Fruit fly (Drosophila melanogaster) whole organism, prepupa: ENCODE measurements around the gene CG32192.

Source experiments
- CG10631 ChIP-seq: fragments of 200-800 bp; sonication (Bioruptor generic); optimal IDR thresholded peaks from 2 replicates; lab custom pipeline; 2016; ENCODE audit warnings: missing biosample characterization, missing genetic modification characterization
- CG10669 ChIP-seq: fragments of 200-800 bp; sonication (Bioruptor generic); optimal IDR thresholded peaks from 3 replicates; lab custom pipeline; 2018; ENCODE audit warnings: missing biosample characterization, mild to moderate bottlenecking, missing genetic modification characterization, moderate library complexity
- CG11294 ChIP-seq: fragments of 200-800 bp; sonication (Bioruptor generic); IDR thresholded peaks from 2 replicates; pipeline ENCODE4 v1.3.6; 2022; ENCODE audit warnings: missing biosample characterization, missing genetic modification characterization
- CG11762 ChIP-seq: fragments of 200-800 bp; sonication (Bioruptor generic); optimal IDR thresholded peaks from 3 replicates; lab custom pipeline; 2016; ENCODE audit warnings: missing biosample characterization, missing genetic modification characterization; ENCODE audit not compliant: insufficient read depth
- CG15336 ChIP-seq: fragments of 200-800 bp; sonication (Bioruptor generic); IDR thresholded peaks from 2 replicates; pipeline ENCODE4 v1.3.6; 2022; ENCODE audit warnings: missing biosample characterization, missing genetic modification characterization
- CG1621 ChIP-seq: fragments of 200-800 bp; sonication (Bioruptor generic); optimal IDR thresholded peaks from 3 replicates; lab custom pipeline; 2018; ENCODE audit warnings: missing biosample characterization, mild to moderate bottlenecking, missing genetic modification characterization
- CG16779 ChIP-seq: fragments of 200-800 bp; sonication (Bioruptor generic); optimal IDR thresholded peaks from 3 replicates; lab custom pipeline; 2017; ENCODE audit warnings: missing biosample characterization, mild to moderate bottlenecking, missing genetic modification characterization
- CG3032 ChIP-seq: fragments of 200-800 bp; optimal IDR thresholded peaks from 2 replicates; lab custom pipeline; 2019; ENCODE audit warnings: missing biosample characterization, mild to moderate bottlenecking, missing genetic modification characterization, moderate library complexity
- CG31627 ChIP-seq: fragments of 200-800 bp; sonication (Bioruptor generic); optimal IDR thresholded peaks from 3 replicates; lab custom pipeline; 2016; ENCODE audit warnings: missing biosample characterization, missing genetic modification characterization
- CG32006 ChIP-seq: fragments of 200-800 bp; sonication (Bioruptor generic); optimal IDR thresholded peaks from 3 replicates; lab custom pipeline; 2017; ENCODE audit warnings: missing biosample characterization, mild to moderate bottlenecking, missing genetic modification characterization
- CG34406 ChIP-seq: fragments of 200-800 bp; sonication (Bioruptor generic); optimal IDR thresholded peaks from 3 replicates; lab custom pipeline; 2016; ENCODE audit warnings: missing biosample characterization, missing genetic modification characterization
- CG3919 ChIP-seq: fragments of 200-800 bp; sonication (Bioruptor generic); optimal IDR thresholded peaks from 3 replicates; lab custom pipeline; 2016; ENCODE audit warnings: missing biosample characterization, missing genetic modification characterization
- CG4318 ChIP-seq: fragments of 200-800 bp; sonication (Bioruptor generic); optimal IDR thresholded peaks from 3 replicates; lab custom pipeline; 2017; ENCODE audit warnings: missing biosample characterization, mild to moderate bottlenecking, missing genetic modification characterization
- CG6163 ChIP-seq: fragments of 200-800 bp; sonication (Bioruptor generic); IDR thresholded peaks from 3 replicates; pipeline ENCODE4 v1.3.6; 2022; ENCODE audit warnings: missing biosample characterization, missing genetic modification characterization
- CG6792 ChIP-seq: fragments of 200-800 bp; sonication (Bioruptor generic); optimal IDR thresholded peaks from 3 replicates; lab custom pipeline; 2016; ENCODE audit warnings: missing biosample characterization, missing genetic modification characterization
- CG6808 ChIP-seq: fragments of 200-800 bp; sonication (Bioruptor generic); optimal IDR thresholded peaks from 3 replicates; lab custom pipeline; 2017; ENCODE audit warnings: missing biosample characterization, missing genetic modification characterization, mild to moderate bottlenecking, moderate library complexity, missing genetic modification reagents
- CG7368 ChIP-seq: fragments of 200-800 bp; sonication (Bioruptor generic); optimal IDR thresholded peaks from 3 replicates; lab custom pipeline; 2016; ENCODE audit warnings: missing biosample characterization, missing genetic modification characterization
- CG8632 ChIP-seq: fragments of 200-800 bp; sonication (Bioruptor generic); optimal IDR thresholded peaks from 3 replicates; lab custom pipeline; 2016; ENCODE audit warnings: missing biosample characterization, missing genetic modification characterization
- CG9139 ChIP-seq: fragments of 200-800 bp; sonication (Bioruptor generic); optimal IDR thresholded peaks from 3 replicates; lab custom pipeline; 2017; ENCODE audit warnings: missing biosample characterization, mild to moderate bottlenecking, missing genetic modification characterization
- Eip75B ChIP-seq: fragments of 200-800 bp; sonication (Bioruptor generic); optimal IDR thresholded peaks from 3 replicates; lab custom pipeline; 2016; ENCODE audit warnings: missing biosample characterization, missing genetic modification characterization
- Ets21C ChIP-seq: fragments of 200-800 bp; sonication (Bioruptor generic); optimal IDR thresholded peaks from 3 replicates; lab custom pipeline; 2016; ENCODE audit warnings: missing biosample characterization, missing genetic modification characterization
- Gug ChIP-seq: fragments of 200-800 bp; sonication (Bioruptor generic); IDR thresholded peaks from 2 replicates; pipeline ENCODE4 v1.3.6; 2022; ENCODE audit warnings: missing biosample characterization, missing genetic modification characterization
- Hr38 ChIP-seq: sonication (Bioruptor generic); optimal IDR thresholded peaks from 2 replicates; lab custom pipeline; 2016; ENCODE audit warnings: missing biosample characterization, missing genetic modification characterization
- Hr39 ChIP-seq: fragments of 200-800 bp; sonication (Bioruptor generic); optimal IDR thresholded peaks from 2 replicates; lab custom pipeline; 2016; ENCODE audit warnings: missing biosample characterization, missing genetic modification characterization
- Met ChIP-seq: fragments of 200-800 bp; sonication (Bioruptor generic); optimal IDR thresholded peaks from 3 replicates; lab custom pipeline; 2016; ENCODE audit warnings: missing biosample characterization, missing genetic modification characterization
- Smox ChIP-seq: fragments of 200-800 bp; sonication (Bioruptor generic); optimal IDR thresholded peaks from 3 replicates; lab custom pipeline; 2016; ENCODE audit warnings: missing biosample characterization, missing genetic modification characterization
- Sox102F ChIP-seq: fragments of 200-800 bp; sonication (Bioruptor generic); optimal IDR thresholded peaks from 2 replicates; lab custom pipeline; 2016; ENCODE audit warnings: missing biosample characterization, mild to moderate bottlenecking, missing genetic modification characterization
- Sox14 ChIP-seq: fragments of 200-800 bp; sonication (Bioruptor generic); optimal IDR thresholded peaks from 3 replicates; lab custom pipeline; 2016; ENCODE audit warnings: missing biosample characterization, missing genetic modification characterization
- Sox15 ChIP-seq: fragments of 200-800 bp; sonication (Bioruptor generic); optimal IDR thresholded peaks from 3 replicates; lab custom pipeline; 2016; ENCODE audit warnings: missing biosample characterization, missing genetic modification characterization
- acj6 ChIP-seq: fragments of 200-800 bp; sonication (Bioruptor generic); optimal IDR thresholded peaks from 3 replicates; lab custom pipeline; 2016; ENCODE audit warnings: missing biosample characterization, missing genetic modification characterization
- cyc ChIP-seq: fragments of 200-800 bp; sonication (Bioruptor generic); optimal IDR thresholded peaks from 3 replicates; lab custom pipeline; 2016; ENCODE audit warnings: missing biosample characterization, missing genetic modification characterization
- dac ChIP-seq: fragments of 200-800 bp; sonication (Bioruptor generic); optimal IDR thresholded peaks from 2 replicates; lab custom pipeline; 2017; ENCODE audit warnings: missing biosample characterization, mild to moderate bottlenecking, missing genetic modification characterization
- dsx ChIP-seq: fragments of 200-800 bp; optimal IDR thresholded peaks from 3 replicates; lab custom pipeline; 2019; ENCODE audit warnings: missing biosample characterization, mild to moderate bottlenecking, missing genetic modification characterization, moderate library complexity; ENCODE audit not compliant: poor library complexity, severe bottlenecking
- eg ChIP-seq: fragments of 200-800 bp; sonication (Bioruptor generic); IDR thresholded peaks from 3 replicates; pipeline ENCODE4 v1.3.6; 2022; ENCODE audit warnings: missing biosample characterization, missing genetic modification characterization
- esn ChIP-seq: fragments of 200-800 bp; sonication (Bioruptor generic); optimal IDR thresholded peaks from 2 replicates; lab custom pipeline; 2016; ENCODE audit warnings: missing biosample characterization, mild to moderate bottlenecking, missing genetic modification characterization, moderate library complexity
- fd59A ChIP-seq: fragments of 200-800 bp; sonication (Bioruptor generic); optimal IDR thresholded peaks from 2 replicates; lab custom pipeline; 2017; ENCODE audit warnings: missing biosample characterization, mild to moderate bottlenecking, missing genetic modification characterization, missing genetic modification reagents
- fd85E ChIP-seq: fragments of 200-800 bp; sonication (Bioruptor generic); optimal IDR thresholded peaks from 3 replicates; lab custom pipeline; 2016; ENCODE audit warnings: missing biosample characterization, missing genetic modification characterization
- fkh ChIP-seq: fragments of 200-800 bp; sonication (Bioruptor generic); optimal IDR thresholded peaks from 3 replicates; lab custom pipeline; 2017; ENCODE audit warnings: missing biosample characterization, mild to moderate bottlenecking, missing genetic modification characterization, moderate library complexity
- lz ChIP-seq: fragments of 200-800 bp; sonication (Bioruptor generic); optimal IDR thresholded peaks from 3 replicates; lab custom pipeline; 2016; ENCODE audit warnings: missing biosample characterization, missing genetic modification characterization
- net ChIP-seq: fragments of 200-800 bp; sonication (Bioruptor generic); optimal IDR thresholded peaks from 3 replicates; lab custom pipeline; 2016; ENCODE audit warnings: missing biosample characterization, missing genetic modification characterization
- pdm3 ChIP-seq: fragments of 200-800 bp; sonication (Bioruptor generic); optimal IDR thresholded peaks from 3 replicates; lab custom pipeline; 2016; ENCODE audit warnings: missing biosample characterization, missing genetic modification characterization
- salr ChIP-seq, 2 experiments: fragments of 200-800 bp; sonication (Bioruptor generic); optimal IDR thresholded peaks; 3 replicates each; lab custom pipeline; 2016 to 2018; ENCODE audit warnings: missing biosample characterization in 2 of 2, missing genetic modification characterization in 2 of 2, mild to moderate bottlenecking in 1 of 2
- spab ChIP-seq: fragments of 200-800 bp; sonication (Bioruptor generic); optimal IDR thresholded peaks from 2 replicates; lab custom pipeline; 2017; ENCODE audit warnings: missing biosample characterization, mild to moderate bottlenecking, missing genetic modification characterization, missing genetic modification reagents
- ss ChIP-seq, 2 experiments: fragments of 200-800 bp; sonication (Bioruptor generic); optimal IDR thresholded peaks; 2 replicates in 1 of 2; 3 replicates in 1 of 2; lab custom pipeline; 2017 to 2018; ENCODE audit warnings: mild to moderate bottlenecking in 2 of 2, missing biosample characterization in 2 of 2, missing genetic modification characterization in 2 of 2, moderate library complexity in 1 of 2
- svp ChIP-seq: fragments of 200-800 bp; sonication (Bioruptor generic); peaks from one replicate; lab custom pipeline; 2016; ENCODE audit warnings: missing biosample characterization, missing genetic modification characterization
- topi ChIP-seq: fragments of 200-800 bp; sonication (Bioruptor generic); optimal IDR thresholded peaks from 3 replicates; lab custom pipeline; 2016; ENCODE audit warnings: missing biosample characterization, missing genetic modification characterization
- vri ChIP-seq: fragments of 200-800 bp; sonication (Bioruptor generic); optimal IDR thresholded peaks from 3 replicates; lab custom pipeline; 2016; ENCODE audit warnings: missing biosample characterization, mild to moderate bottlenecking, missing genetic modification characterization

Gene CG32192

dm6 chr3L:18040017-18040416 lies at the start of gene CG32192:
TSS of gene CG32192 (plus strand) at chr3L:18040317.
- TF ChIP-seq CG15336 (GFP tag; lab: Robert Waterston, UW), result no peak

- no peak for TF ChIP-seq fd85E
- no peak for TF ChIP-seq CG3032 (tag; lab: Kevin White, UChicago)
- no peak for TF ChIP-seq Met (GFP tag; lab: Kevin White, UChicago)
- no peak for TF ChIP-seq Smox
- 0 out of 3 replicates have a peak, but pooled peaks have one; percentile 11 for TF ChIP-seq CG6163
Measured at dm6 chr3L:17991014-17991413, 49.1 kb upstream of the CG32192 start.

- no peak for TF ChIP-seq CG32006 (GFP tag; lab: Kevin White, UChicago)
- peak; percentile 64 for TF ChIP-seq svp (GFP tag; lab: Kevin White, UChicago)
- no peak for TF ChIP-seq CG16779 (tag; lab: Kevin White, UChicago)
- TF ChIP-seq Sox14 (GFP tag; lab: Kevin White, UChicago), result peak; percentile 58
- peak; percentile 91 for TF ChIP-seq CG6808
- TF ChIP-seq Hr38 (GFP tag; lab: Kevin White, UChicago), result no peak
- TF ChIP-seq dsx (GFP tag; lab: Kevin White, UChicago), result peak; percentile 84
- peak; percentile 41 for TF ChIP-seq CG31627 (GFP tag; lab: Kevin White, UChicago)
- TF ChIP-seq Hr39, result peak; percentile 39
- TF ChIP-seq CG4318 (GFP tag; lab: Kevin White, UChicago), result no peak
- TF ChIP-seq CG3919, result peak; percentile 57
- peak; percentile 14 for TF ChIP-seq vri (GFP tag; lab: Kevin White, UChicago)
- TF ChIP-seq topi (GFP tag; lab: Kevin White, UChicago), result peak; percentile 70
- TF ChIP-seq lz (GFP tag; lab: Kevin White, UChicago), result peak; percentile 39
- peak; percentile 71 for TF ChIP-seq CG1621
- no peak for TF ChIP-seq eg (GFP tag; lab: Robert Waterston, UW)
- no peak for TF ChIP-seq dac
- peak; percentile 51 for TF ChIP-seq Eip75B (GFP tag; lab: Kevin White, UChicago)
- peak; percentile 65 for TF ChIP-seq acj6 (GFP tag; lab: Kevin White, UChicago)
- TF ChIP-seq Gug, result no peak
- TF ChIP-seq CG11294 (GFP tag; lab: Robert Waterston, UW), result no peak
- TF ChIP-seq cyc, result peak; percentile 41
- peak; percentile 71 for TF ChIP-seq CG8632 (GFP tag; lab: Kevin White, UChicago)
- TF ChIP-seq CG10669 (GFP tag; lab: Kevin White, UChicago), result peak; percentile 91
- peak; percentile 63 for TF ChIP-seq CG9139 (GFP tag; lab: Kevin White, UChicago)
- TF ChIP-seq pdm3 (GFP tag; lab: Kevin White, UChicago), result peak; percentile 65
- TF ChIP-seq spab (GFP tag; lab: Kevin White, UChicago), result peak; percentile 85
- peak; percentile 25 for TF ChIP-seq Sox102F (GFP tag; lab: Kevin White, UChicago)
- peak; percentile 48 for TF ChIP-seq CG6792
- TF ChIP-seq CG34406 (GFP tag; lab: Kevin White, UChicago), result peak; percentile 44
- TF ChIP-seq esn (GFP tag; lab: Kevin White, UChicago), result peak; percentile 71
- TF ChIP-seq CG10631 (GFP tag; lab: Kevin White, UChicago), result peak; percentile 67
- TF ChIP-seq CG7368 (GFP tag; lab: Kevin White, UChicago), result peak; percentile 20
- peak; percentile 22 for TF ChIP-seq net
- TF ChIP-seq Met (GFP tag; lab: Kevin White, UChicago), result peak; percentile 35
- TF ChIP-seq Sox15, result peak; percentile 37
- TF ChIP-seq Smox, result peak; percentile 31
- TF ChIP-seq fkh, result no peak
- no peak for TF ChIP-seq Ets21C
- TF ChIP-seq ss (GFP tag; optimal IDR thresholded peaks at IDR 0.05; lab: Kevin White, UChicago), result peak; percentile 78 to 87
- TF ChIP-seq CG11762 (GFP tag; lab: Kevin White, UChicago), result peak; percentile 8
- peak in 1 of 2 experiments; percentile 76 for TF ChIP-seq salr (GFP tag; optimal IDR thresholded peaks at IDR 0.05; lab: Kevin White, UChicago)
- peak; percentile 89 for TF ChIP-seq fd59A (GFP tag; lab: Kevin White, UChicago)
Measured at dm6 chr3L:17991897-17992553, 48.1 kb upstream of the CG32192 start.
